Worm (Caenorhabditis elegans) whole organism, late embryonic: ENCODE measurements around the gene C29F5.1.

Experiments used
- elt-2 ChIP-seq: sonication (generic microtip); optimal IDR thresholded peaks from 2 replicates; lab custom pipeline; 2016; ENCODE audit warnings: missing genetic modification reagents, missing genetic modification characterization, missing compliant biosample characterization
- hlh-30 ChIP-seq: sonication (generic microtip); optimal IDR thresholded peaks from 2 replicates; lab custom pipeline; 2017; ENCODE audit warnings: antibody characterized with exemption, missing genetic modification characterization, missing compliant biosample characterization; ENCODE audit not compliant: insufficient read depth
- pqm-1 ChIP-seq: sonication (generic microtip); optimal IDR thresholded peaks from 2 replicates; lab custom pipeline; 2016; ENCODE audit warnings: missing genetic modification characterization, missing compliant biosample characterization

DNA sequence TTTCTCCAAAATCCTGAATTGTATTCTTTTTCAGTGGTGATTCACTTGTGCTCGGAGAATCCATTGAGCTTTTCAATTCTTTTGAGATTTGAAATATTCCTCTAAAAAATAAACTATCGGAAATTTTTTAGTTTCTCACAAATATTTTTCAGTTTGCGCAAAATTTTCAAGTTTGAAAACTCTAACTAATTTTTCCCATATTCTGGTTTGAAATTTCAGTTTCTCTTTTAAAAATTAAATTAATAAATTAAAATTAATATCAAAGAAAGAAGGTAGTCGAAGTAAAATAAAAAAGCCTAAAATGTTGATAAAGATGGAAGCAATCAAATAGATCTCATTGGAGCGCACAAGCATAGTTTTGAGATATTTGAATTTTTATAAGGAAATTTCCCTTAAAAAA, 48.6 kb downstream of the C29F5.1 start, which contains the start of gene C32D5.10:
- TF ChIP-seq elt-2 (tag; lab: Kevin White, UChicago) (no peak), hlh-30 (tag; lab: Kevin White, UChicago) (no peak), pqm-1 (no peak)
